Fruit fly (Drosophila melanogaster) whole organism, prepupa: ENCODE data around the gene RpS6.

Source experiments
- Blimp-1 ChIP-seq: fragments of 200-800 bp; sonication (Bioruptor generic); optimal IDR thresholded peaks from 3 replicates; lab custom pipeline; 2017; ENCODE audit warnings: missing biosample characterization, missing genetic modification characterization, mild to moderate bottlenecking, moderate library complexity, missing genetic modification reagents
- CG10631 ChIP-seq: fragments of 200-800 bp; sonication (Bioruptor generic); optimal IDR thresholded peaks from 2 replicates; lab custom pipeline; 2016; ENCODE audit warnings: missing biosample characterization, missing genetic modification characterization
- CG11294 ChIP-seq: fragments of 200-800 bp; sonication (Bioruptor generic); IDR thresholded peaks from 2 replicates; pipeline ENCODE4 v1.3.6; 2022; ENCODE audit warnings: missing biosample characterization, missing genetic modification characterization
- CG11902 ChIP-seq: fragments of 200-800 bp; sonication (Bioruptor generic); optimal IDR thresholded peaks from 3 replicates; lab custom pipeline; 2016; ENCODE audit warnings: missing biosample characterization, missing genetic modification characterization
- CG15336 ChIP-seq: fragments of 200-800 bp; sonication (Bioruptor generic); IDR thresholded peaks from 2 replicates; pipeline ENCODE4 v1.3.6; 2022; ENCODE audit warnings: missing biosample characterization, missing genetic modification characterization
- CG1621 ChIP-seq: fragments of 200-800 bp; sonication (Bioruptor generic); optimal IDR thresholded peaks from 3 replicates; lab custom pipeline; 2018; ENCODE audit warnings: missing biosample characterization, mild to moderate bottlenecking, missing genetic modification characterization
- CG16779 ChIP-seq: fragments of 200-800 bp; sonication (Bioruptor generic); optimal IDR thresholded peaks from 3 replicates; lab custom pipeline; 2017; ENCODE audit warnings: missing biosample characterization, mild to moderate bottlenecking, missing genetic modification characterization
- CG3032 ChIP-seq: fragments of 200-800 bp; optimal IDR thresholded peaks from 2 replicates; lab custom pipeline; 2019; ENCODE audit warnings: missing biosample characterization, mild to moderate bottlenecking, missing genetic modification characterization, moderate library complexity
- CG31627 ChIP-seq: fragments of 200-800 bp; sonication (Bioruptor generic); optimal IDR thresholded peaks from 3 replicates; lab custom pipeline; 2016; ENCODE audit warnings: missing biosample characterization, missing genetic modification characterization
- CG32006 ChIP-seq: fragments of 200-800 bp; sonication (Bioruptor generic); optimal IDR thresholded peaks from 3 replicates; lab custom pipeline; 2017; ENCODE audit warnings: missing biosample characterization, mild to moderate bottlenecking, missing genetic modification characterization
- CG34406 ChIP-seq: fragments of 200-800 bp; sonication (Bioruptor generic); optimal IDR thresholded peaks from 3 replicates; lab custom pipeline; 2016; ENCODE audit warnings: missing biosample characterization, missing genetic modification characterization
- CG3919 ChIP-seq: fragments of 200-800 bp; sonication (Bioruptor generic); optimal IDR thresholded peaks from 3 replicates; lab custom pipeline; 2016; ENCODE audit warnings: missing biosample characterization, missing genetic modification characterization
- CG6163 ChIP-seq: fragments of 200-800 bp; sonication (Bioruptor generic); IDR thresholded peaks from 3 replicates; pipeline ENCODE4 v1.3.6; 2022; ENCODE audit warnings: missing biosample characterization, missing genetic modification characterization
- CG6276 ChIP-seq: fragments of 200-800 bp; sonication (Bioruptor generic); optimal IDR thresholded peaks from 2 replicates; lab custom pipeline; 2017; ENCODE audit warnings: missing biosample characterization, mild to moderate bottlenecking, missing genetic modification characterization
- CG6808 ChIP-seq: fragments of 200-800 bp; sonication (Bioruptor generic); optimal IDR thresholded peaks from 3 replicates; lab custom pipeline; 2017; ENCODE audit warnings: missing biosample characterization, missing genetic modification characterization, mild to moderate bottlenecking, moderate library complexity, missing genetic modification reagents
- CG7368 ChIP-seq: fragments of 200-800 bp; sonication (Bioruptor generic); optimal IDR thresholded peaks from 3 replicates; lab custom pipeline; 2016; ENCODE audit warnings: missing biosample characterization, missing genetic modification characterization
- CG8119 ChIP-seq: fragments of 200-800 bp; sonication (Bioruptor generic); IDR thresholded peaks from 3 replicates; pipeline ENCODE4 v1.3.6; 2022; ENCODE audit warnings: missing biosample characterization, missing genetic modification characterization
- CG8319 ChIP-seq: fragments of 200-800 bp; sonication (Bioruptor generic); optimal IDR thresholded peaks from 3 replicates; lab custom pipeline; 2016; ENCODE audit warnings: missing biosample characterization, missing genetic modification characterization
- CG8632 ChIP-seq: fragments of 200-800 bp; sonication (Bioruptor generic); optimal IDR thresholded peaks from 3 replicates; lab custom pipeline; 2016; ENCODE audit warnings: missing biosample characterization, missing genetic modification characterization
- CG9139 ChIP-seq: fragments of 200-800 bp; sonication (Bioruptor generic); optimal IDR thresholded peaks from 3 replicates; lab custom pipeline; 2017; ENCODE audit warnings: missing biosample characterization, mild to moderate bottlenecking, missing genetic modification characterization
- Eip75B ChIP-seq: fragments of 200-800 bp; sonication (Bioruptor generic); optimal IDR thresholded peaks from 3 replicates; lab custom pipeline; 2016; ENCODE audit warnings: missing biosample characterization, missing genetic modification characterization
- Eip78C ChIP-seq: fragments of 200-800 bp; sonication (Bioruptor generic); peaks from one replicate; lab custom pipeline; 2016; ENCODE audit warnings: missing biosample characterization, missing genetic modification characterization
- Eip93F ChIP-seq: fragments of 200-800 bp; sonication (Bioruptor generic); optimal IDR thresholded peaks from 2 replicates; lab custom pipeline; 2016; ENCODE audit warnings: missing biosample characterization, mild to moderate bottlenecking, missing genetic modification characterization
- Ets21C ChIP-seq: fragments of 200-800 bp; sonication (Bioruptor generic); optimal IDR thresholded peaks from 3 replicates; lab custom pipeline; 2016; ENCODE audit warnings: missing biosample characterization, missing genetic modification characterization
- Ets96B ChIP-seq: fragments of 200-800 bp; optimal IDR thresholded peaks from 2 replicates; lab custom pipeline; 2019; ENCODE audit warnings: missing biosample characterization, mild to moderate bottlenecking, missing genetic modification characterization, moderate library complexity
- Gug ChIP-seq: fragments of 200-800 bp; sonication (Bioruptor generic); IDR thresholded peaks from 2 replicates; pipeline ENCODE4 v1.3.6; 2022; ENCODE audit warnings: missing biosample characterization, missing genetic modification characterization
- Hr38 ChIP-seq: sonication (Bioruptor generic); optimal IDR thresholded peaks from 2 replicates; lab custom pipeline; 2016; ENCODE audit warnings: missing biosample characterization, missing genetic modification characterization
- Hr39 ChIP-seq: fragments of 200-800 bp; sonication (Bioruptor generic); optimal IDR thresholded peaks from 2 replicates; lab custom pipeline; 2016; ENCODE audit warnings: missing biosample characterization, missing genetic modification characterization
- Lpt ChIP-seq: fragments of 200-800 bp; sonication (Bioruptor generic); optimal IDR thresholded peaks from 3 replicates; lab custom pipeline; 2016; ENCODE audit warnings: missing biosample characterization, missing genetic modification characterization
- Met ChIP-seq: fragments of 200-800 bp; sonication (Bioruptor generic); optimal IDR thresholded peaks from 3 replicates; lab custom pipeline; 2016; ENCODE audit warnings: missing biosample characterization, missing genetic modification characterization
- Smox ChIP-seq: fragments of 200-800 bp; sonication (Bioruptor generic); optimal IDR thresholded peaks from 3 replicates; lab custom pipeline; 2016; ENCODE audit warnings: missing biosample characterization, missing genetic modification characterization
- Sox102F ChIP-seq: fragments of 200-800 bp; sonication (Bioruptor generic); optimal IDR thresholded peaks from 2 replicates; lab custom pipeline; 2016; ENCODE audit warnings: missing biosample characterization, mild to moderate bottlenecking, missing genetic modification characterization
- Sox14 ChIP-seq: fragments of 200-800 bp; sonication (Bioruptor generic); optimal IDR thresholded peaks from 3 replicates; lab custom pipeline; 2016; ENCODE audit warnings: missing biosample characterization, missing genetic modification characterization
- Sox15 ChIP-seq: fragments of 200-800 bp; sonication (Bioruptor generic); optimal IDR thresholded peaks from 3 replicates; lab custom pipeline; 2016; ENCODE audit warnings: missing biosample characterization, missing genetic modification characterization
- acj6 ChIP-seq: fragments of 200-800 bp; sonication (Bioruptor generic); optimal IDR thresholded peaks from 3 replicates; lab custom pipeline; 2016; ENCODE audit warnings: missing biosample characterization, missing genetic modification characterization
- dac ChIP-seq: fragments of 200-800 bp; sonication (Bioruptor generic); optimal IDR thresholded peaks from 2 replicates; lab custom pipeline; 2017; ENCODE audit warnings: missing biosample characterization, mild to moderate bottlenecking, missing genetic modification characterization
- dsx ChIP-seq: fragments of 200-800 bp; optimal IDR thresholded peaks from 3 replicates; lab custom pipeline; 2019; ENCODE audit warnings: missing biosample characterization, mild to moderate bottlenecking, missing genetic modification characterization, moderate library complexity; ENCODE audit not compliant: poor library complexity, severe bottlenecking
- eg ChIP-seq: fragments of 200-800 bp; sonication (Bioruptor generic); IDR thresholded peaks from 3 replicates; pipeline ENCODE4 v1.3.6; 2022; ENCODE audit warnings: missing biosample characterization, missing genetic modification characterization
- esn ChIP-seq: fragments of 200-800 bp; sonication (Bioruptor generic); optimal IDR thresholded peaks from 2 replicates; lab custom pipeline; 2016; ENCODE audit warnings: missing biosample characterization, mild to moderate bottlenecking, missing genetic modification characterization, moderate library complexity
- fd85E ChIP-seq: fragments of 200-800 bp; sonication (Bioruptor generic); optimal IDR thresholded peaks from 3 replicates; lab custom pipeline; 2016; ENCODE audit warnings: missing biosample characterization, missing genetic modification characterization
- fkh ChIP-seq: fragments of 200-800 bp; sonication (Bioruptor generic); optimal IDR thresholded peaks from 3 replicates; lab custom pipeline; 2017; ENCODE audit warnings: missing biosample characterization, mild to moderate bottlenecking, missing genetic modification characterization, moderate library complexity
- lz ChIP-seq: fragments of 200-800 bp; sonication (Bioruptor generic); optimal IDR thresholded peaks from 3 replicates; lab custom pipeline; 2016; ENCODE audit warnings: missing biosample characterization, missing genetic modification characterization
- net ChIP-seq: fragments of 200-800 bp; sonication (Bioruptor generic); optimal IDR thresholded peaks from 3 replicates; lab custom pipeline; 2016; ENCODE audit warnings: missing biosample characterization, missing genetic modification characterization
- pdm3 ChIP-seq: fragments of 200-800 bp; sonication (Bioruptor generic); optimal IDR thresholded peaks from 3 replicates; lab custom pipeline; 2016; ENCODE audit warnings: missing biosample characterization, missing genetic modification characterization
- spab ChIP-seq: fragments of 200-800 bp; sonication (Bioruptor generic); optimal IDR thresholded peaks from 2 replicates; lab custom pipeline; 2017; ENCODE audit warnings: missing biosample characterization, mild to moderate bottlenecking, missing genetic modification characterization, missing genetic modification reagents
- svp ChIP-seq: fragments of 200-800 bp; sonication (Bioruptor generic); peaks from one replicate; lab custom pipeline; 2016; ENCODE audit warnings: missing biosample characterization, missing genetic modification characterization
- topi ChIP-seq: fragments of 200-800 bp; sonication (Bioruptor generic); optimal IDR thresholded peaks from 3 replicates; lab custom pipeline; 2016; ENCODE audit warnings: missing biosample characterization, missing genetic modification characterization
- vri ChIP-seq: fragments of 200-800 bp; sonication (Bioruptor generic); optimal IDR thresholded peaks from 3 replicates; lab custom pipeline; 2016; ENCODE audit warnings: missing biosample characterization, mild to moderate bottlenecking, missing genetic modification characterization

RpS6 gene

DNA sequence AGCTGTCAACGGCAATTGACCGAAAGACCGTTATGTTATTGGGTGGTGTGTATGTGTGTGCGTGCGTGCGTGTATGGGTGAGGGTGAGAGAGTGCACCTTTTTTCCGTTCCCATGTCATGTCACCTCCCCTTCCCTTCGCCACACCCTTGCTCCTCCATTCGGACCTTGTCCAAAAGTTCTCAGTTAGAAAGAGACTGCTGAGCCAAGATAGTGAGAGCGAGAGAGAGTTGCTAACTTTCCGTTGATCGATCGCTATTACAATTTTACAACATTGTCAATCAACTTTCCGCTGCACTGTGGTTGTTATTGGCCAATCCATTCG is 37.3 kb upstream of the RpS6 start (continued):
- TF ChIP-seq Lpt (GFP tag; lab: Kevin White, UChicago) (no peak), CG11294 (GFP tag; lab: Robert Waterston, UW) (no peak), CG9139 (no peak), CG3919 (GFP tag; lab: Kevin White, UChicago) (no peak), CG6276 (GFP tag; lab: Kevin White, UChicago) (no peak), CG6163 (GFP tag; lab: Robert Waterston, UW) (0 out of 3 replicates have a peak, but pooled peaks have one; percentile 4), dsx (GFP tag; lab: Kevin White, UChicago) (no peak)

DNA sequence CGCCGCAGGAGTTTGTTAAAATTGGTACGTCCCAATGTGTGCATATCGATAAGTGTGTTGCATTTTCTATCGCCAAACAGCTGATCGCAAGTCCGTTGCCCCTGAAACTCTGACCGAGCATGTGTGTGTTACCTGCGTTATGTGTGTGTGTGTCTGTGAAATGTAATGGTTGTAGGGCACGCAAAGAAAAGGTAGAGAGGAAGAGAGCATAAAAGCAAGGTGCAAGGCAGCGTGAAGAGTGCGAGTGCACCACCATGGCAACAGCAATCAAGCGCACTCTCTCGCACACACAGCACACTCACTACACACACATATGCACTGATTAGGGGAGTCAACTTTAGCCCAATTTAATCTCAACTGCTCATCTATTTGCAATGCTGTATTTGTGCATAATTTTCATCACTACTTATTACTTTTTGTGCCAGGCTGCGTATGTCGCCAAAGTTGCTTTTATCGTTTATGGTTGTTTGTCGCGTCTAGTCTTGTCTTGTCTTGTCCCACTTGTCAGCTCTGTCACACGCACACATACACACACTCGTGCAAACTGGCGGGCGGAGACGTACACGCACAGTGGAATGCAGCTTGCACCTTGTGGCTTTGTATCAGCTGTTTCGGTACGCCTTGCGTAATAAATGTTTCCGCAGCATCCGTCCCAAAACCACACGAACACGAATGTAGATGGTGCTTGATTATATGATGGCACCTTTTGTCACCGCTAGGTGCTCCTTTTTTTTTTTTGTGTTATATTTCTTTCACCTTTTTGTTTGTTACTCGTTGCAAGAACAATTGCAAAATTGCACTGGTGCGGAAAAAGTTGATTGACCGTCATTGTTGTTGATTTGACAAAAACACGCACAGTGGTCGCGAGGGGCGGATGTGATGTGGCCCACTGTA is 36.7 kb upstream of the RpS6 start:
- TF ChIP-seq CG8119 (peak; percentile 87), Ets21C (GFP tag; lab: Kevin White, UChicago) (peak; percentile 83), CG10631 (GFP tag; lab: Kevin White, UChicago) (peak; percentile 85), topi (peak; percentile 91), lz (GFP tag; lab: Kevin White, UChicago) (peak; percentile 91), vri (GFP tag; lab: Kevin White, UChicago) (peak; percentile 39), CG1621 (peak; percentile 57), CG11294 (GFP tag; lab: Robert Waterston, UW) (peak; percentile 81), CG9139 (no peak), fd85E (GFP tag; lab: Kevin White, UChicago) (peak; percentile 42), CG3032 (tag; lab: Kevin White, UChicago) (peak; percentile 70), pdm3 (GFP tag; lab: Kevin White, UChicago) (peak; percentile 86), Eip78C (GFP tag; lab: Kevin White, UChicago) (peak; percentile 93), CG8632 (GFP tag; lab: Kevin White, UChicago) (peak; percentile 80), fkh (no peak), Sox102F (GFP tag; lab: Kevin White, UChicago) (peak; percentile 81), CG11902 (GFP tag; lab: Kevin White, UChicago) (peak; percentile 64), CG7368 (GFP tag; lab: Kevin White, UChicago) (peak; percentile 67), esn (GFP tag; lab: Kevin White, UChicago) (peak; percentile 90), CG3919 (GFP tag; lab: Kevin White, UChicago) (peak; percentile 79), Hr38 (peak; percentile 2), Sox15 (GFP tag; lab: Kevin White, UChicago) (peak; percentile 80), svp (GFP tag; lab: Kevin White, UChicago) (peak; percentile 95), CG6808 (GFP tag; lab: Kevin White, UChicago) (peak; percentile 78), Hr39 (peak; percentile 91), Blimp-1 (GFP tag; lab: Kevin White, UChicago) (peak; percentile 61), spab (GFP tag; lab: Kevin White, UChicago) (peak; percentile 72), dac (GFP tag; lab: Kevin White, UChicago) (peak; percentile 87), acj6 (GFP tag; lab: Kevin White, UChicago) (peak; percentile 78), Eip75B (GFP tag; lab: Kevin White, UChicago) (peak; percentile 84), CG8319 (peak; percentile 62), Sox14 (GFP tag; lab: Kevin White, UChicago) (peak; percentile 88), CG34406 (GFP tag; lab: Kevin White, UChicago) (peak; percentile 78), net (GFP tag; lab: Kevin White, UChicago) (peak; percentile 81), Met (GFP tag; lab: Kevin White, UChicago) (peak; percentile 89), CG15336 (GFP tag; lab: Robert Waterston, UW) (peak; percentile 85), Ets96B (tag; lab: Kevin White, UChicago) (peak; percentile 62), Lpt (GFP tag; lab: Kevin White, UChicago) (peak; percentile 50), CG6276 (GFP tag; lab: Kevin White, UChicago) (peak; percentile 89), CG31627 (GFP tag; lab: Kevin White, UChicago) (peak; percentile 87), Eip93F (GFP tag; lab: Kevin White, UChicago) (no peak), Gug (GFP tag; lab: Robert Waterston, UW) (peak; percentile 74), CG16779 (peak; percentile 67), CG32006 (GFP tag; lab: Kevin White, UChicago) (peak; percentile 96), Smox (GFP tag; lab: Kevin White, UChicago) (peak; percentile 82), eg (GFP tag; lab: Robert Waterston, UW) (peak; percentile 81)
